Fruit fly (Drosophila melanogaster) whole organism, prepupa: ENCODE measurements around the gene CG5913.

Experiments used
- Blimp-1 ChIP-seq: fragments of 200-800 bp; sonication (Bioruptor generic); optimal IDR thresholded peaks from 3 replicates; lab custom pipeline; 2017; ENCODE audit warnings: missing biosample characterization, missing genetic modification characterization, mild to moderate bottlenecking, moderate library complexity, missing genetic modification reagents
- CG10669 ChIP-seq: fragments of 200-800 bp; sonication (Bioruptor generic); optimal IDR thresholded peaks from 3 replicates; lab custom pipeline; 2018; ENCODE audit warnings: missing biosample characterization, mild to moderate bottlenecking, missing genetic modification characterization, moderate library complexity
- CG11762 ChIP-seq: fragments of 200-800 bp; sonication (Bioruptor generic); optimal IDR thresholded peaks from 3 replicates; lab custom pipeline; 2016; ENCODE audit warnings: missing biosample characterization, missing genetic modification characterization; ENCODE audit not compliant: insufficient read depth
- CG15336 ChIP-seq: fragments of 200-800 bp; sonication (Bioruptor generic); IDR thresholded peaks from 2 replicates; pipeline ENCODE4 v1.3.6; 2022; ENCODE audit warnings: missing biosample characterization, missing genetic modification characterization
- CG1621 ChIP-seq: fragments of 200-800 bp; sonication (Bioruptor generic); optimal IDR thresholded peaks from 3 replicates; lab custom pipeline; 2018; ENCODE audit warnings: missing biosample characterization, mild to moderate bottlenecking, missing genetic modification characterization
- CG16779 ChIP-seq: fragments of 200-800 bp; sonication (Bioruptor generic); optimal IDR thresholded peaks from 3 replicates; lab custom pipeline; 2017; ENCODE audit warnings: missing biosample characterization, mild to moderate bottlenecking, missing genetic modification characterization
- CG31627 ChIP-seq: fragments of 200-800 bp; sonication (Bioruptor generic); optimal IDR thresholded peaks from 3 replicates; lab custom pipeline; 2016; ENCODE audit warnings: missing biosample characterization, missing genetic modification characterization
- CG32006 ChIP-seq: fragments of 200-800 bp; sonication (Bioruptor generic); optimal IDR thresholded peaks from 3 replicates; lab custom pipeline; 2017; ENCODE audit warnings: missing biosample characterization, mild to moderate bottlenecking, missing genetic modification characterization
- CG34406 ChIP-seq: fragments of 200-800 bp; sonication (Bioruptor generic); optimal IDR thresholded peaks from 3 replicates; lab custom pipeline; 2016; ENCODE audit warnings: missing biosample characterization, missing genetic modification characterization
- CG3919 ChIP-seq: fragments of 200-800 bp; sonication (Bioruptor generic); optimal IDR thresholded peaks from 3 replicates; lab custom pipeline; 2016; ENCODE audit warnings: missing biosample characterization, missing genetic modification characterization
- CG4318 ChIP-seq: fragments of 200-800 bp; sonication (Bioruptor generic); optimal IDR thresholded peaks from 3 replicates; lab custom pipeline; 2017; ENCODE audit warnings: missing biosample characterization, mild to moderate bottlenecking, missing genetic modification characterization
- CG6163 ChIP-seq: fragments of 200-800 bp; sonication (Bioruptor generic); IDR thresholded peaks from 3 replicates; pipeline ENCODE4 v1.3.6; 2022; ENCODE audit warnings: missing biosample characterization, missing genetic modification characterization
- CG6276 ChIP-seq: fragments of 200-800 bp; sonication (Bioruptor generic); optimal IDR thresholded peaks from 2 replicates; lab custom pipeline; 2017; ENCODE audit warnings: missing biosample characterization, mild to moderate bottlenecking, missing genetic modification characterization
- CG6792 ChIP-seq: fragments of 200-800 bp; sonication (Bioruptor generic); optimal IDR thresholded peaks from 3 replicates; lab custom pipeline; 2016; ENCODE audit warnings: missing biosample characterization, missing genetic modification characterization
- CG7368 ChIP-seq: fragments of 200-800 bp; sonication (Bioruptor generic); optimal IDR thresholded peaks from 3 replicates; lab custom pipeline; 2016; ENCODE audit warnings: missing biosample characterization, missing genetic modification characterization
- CG8119 ChIP-seq: fragments of 200-800 bp; sonication (Bioruptor generic); IDR thresholded peaks from 3 replicates; pipeline ENCODE4 v1.3.6; 2022; ENCODE audit warnings: missing biosample characterization, missing genetic modification characterization
- CG8632 ChIP-seq: fragments of 200-800 bp; sonication (Bioruptor generic); optimal IDR thresholded peaks from 3 replicates; lab custom pipeline; 2016; ENCODE audit warnings: missing biosample characterization, missing genetic modification characterization
- CG9139 ChIP-seq: fragments of 200-800 bp; sonication (Bioruptor generic); optimal IDR thresholded peaks from 3 replicates; lab custom pipeline; 2017; ENCODE audit warnings: missing biosample characterization, mild to moderate bottlenecking, missing genetic modification characterization
- Eip78C ChIP-seq: fragments of 200-800 bp; sonication (Bioruptor generic); peaks from one replicate; lab custom pipeline; 2016; ENCODE audit warnings: missing biosample characterization, missing genetic modification characterization
- Eip93F ChIP-seq: fragments of 200-800 bp; sonication (Bioruptor generic); optimal IDR thresholded peaks from 2 replicates; lab custom pipeline; 2016; ENCODE audit warnings: missing biosample characterization, mild to moderate bottlenecking, missing genetic modification characterization
- Ets21C ChIP-seq: fragments of 200-800 bp; sonication (Bioruptor generic); optimal IDR thresholded peaks from 3 replicates; lab custom pipeline; 2016; ENCODE audit warnings: missing biosample characterization, missing genetic modification characterization
- Ets96B ChIP-seq: fragments of 200-800 bp; optimal IDR thresholded peaks from 2 replicates; lab custom pipeline; 2019; ENCODE audit warnings: missing biosample characterization, mild to moderate bottlenecking, missing genetic modification characterization, moderate library complexity
- Hr38 ChIP-seq: sonication (Bioruptor generic); optimal IDR thresholded peaks from 2 replicates; lab custom pipeline; 2016; ENCODE audit warnings: missing biosample characterization, missing genetic modification characterization
- Hr39 ChIP-seq: fragments of 200-800 bp; sonication (Bioruptor generic); optimal IDR thresholded peaks from 2 replicates; lab custom pipeline; 2016; ENCODE audit warnings: missing biosample characterization, missing genetic modification characterization
- Hr4 ChIP-seq: fragments of 200-800 bp; sonication (Bioruptor generic); optimal IDR thresholded peaks from 3 replicates; lab custom pipeline; 2016; ENCODE audit warnings: missing biosample characterization, missing genetic modification characterization
- Lpt ChIP-seq: fragments of 200-800 bp; sonication (Bioruptor generic); optimal IDR thresholded peaks from 3 replicates; lab custom pipeline; 2016; ENCODE audit warnings: missing biosample characterization, missing genetic modification characterization
- OdsH ChIP-seq: fragments of 200-800 bp; sonication (Bioruptor generic); optimal IDR thresholded peaks from 3 replicates; lab custom pipeline; 2016; ENCODE audit warnings: missing biosample characterization, missing genetic modification characterization
- Smox ChIP-seq: fragments of 200-800 bp; sonication (Bioruptor generic); optimal IDR thresholded peaks from 3 replicates; lab custom pipeline; 2016; ENCODE audit warnings: missing biosample characterization, missing genetic modification characterization
- Sox14 ChIP-seq: fragments of 200-800 bp; sonication (Bioruptor generic); optimal IDR thresholded peaks from 3 replicates; lab custom pipeline; 2016; ENCODE audit warnings: missing biosample characterization, missing genetic modification characterization
- achi ChIP-seq: fragments of 200-800 bp; sonication (Bioruptor generic); optimal IDR thresholded peaks from 3 replicates; lab custom pipeline; 2016; ENCODE audit warnings: missing biosample characterization, missing genetic modification characterization
- acj6 ChIP-seq: fragments of 200-800 bp; sonication (Bioruptor generic); optimal IDR thresholded peaks from 3 replicates; lab custom pipeline; 2016; ENCODE audit warnings: missing biosample characterization, missing genetic modification characterization
- dac ChIP-seq: fragments of 200-800 bp; sonication (Bioruptor generic); optimal IDR thresholded peaks from 2 replicates; lab custom pipeline; 2017; ENCODE audit warnings: missing biosample characterization, mild to moderate bottlenecking, missing genetic modification characterization
- dsx ChIP-seq: fragments of 200-800 bp; optimal IDR thresholded peaks from 3 replicates; lab custom pipeline; 2019; ENCODE audit warnings: missing biosample characterization, mild to moderate bottlenecking, missing genetic modification characterization, moderate library complexity; ENCODE audit not compliant: poor library complexity, severe bottlenecking
- eg ChIP-seq: fragments of 200-800 bp; sonication (Bioruptor generic); IDR thresholded peaks from 3 replicates; pipeline ENCODE4 v1.3.6; 2022; ENCODE audit warnings: missing biosample characterization, missing genetic modification characterization
- fd59A ChIP-seq: fragments of 200-800 bp; sonication (Bioruptor generic); optimal IDR thresholded peaks from 2 replicates; lab custom pipeline; 2017; ENCODE audit warnings: missing biosample characterization, mild to moderate bottlenecking, missing genetic modification characterization, missing genetic modification reagents
- lz ChIP-seq: fragments of 200-800 bp; sonication (Bioruptor generic); optimal IDR thresholded peaks from 3 replicates; lab custom pipeline; 2016; ENCODE audit warnings: missing biosample characterization, missing genetic modification characterization
- net ChIP-seq: fragments of 200-800 bp; sonication (Bioruptor generic); optimal IDR thresholded peaks from 3 replicates; lab custom pipeline; 2016; ENCODE audit warnings: missing biosample characterization, missing genetic modification characterization
- pdm3 ChIP-seq: fragments of 200-800 bp; sonication (Bioruptor generic); optimal IDR thresholded peaks from 3 replicates; lab custom pipeline; 2016; ENCODE audit warnings: missing biosample characterization, missing genetic modification characterization
- spab ChIP-seq: fragments of 200-800 bp; sonication (Bioruptor generic); optimal IDR thresholded peaks from 2 replicates; lab custom pipeline; 2017; ENCODE audit warnings: missing biosample characterization, mild to moderate bottlenecking, missing genetic modification characterization, missing genetic modification reagents
- ss ChIP-seq, 2 experiments: fragments of 200-800 bp; sonication (Bioruptor generic); optimal IDR thresholded peaks; 2 replicates in 1 of 2; 3 replicates in 1 of 2; lab custom pipeline; 2017 to 2018; ENCODE audit warnings: mild to moderate bottlenecking in 2 of 2, missing biosample characterization in 2 of 2, missing genetic modification characterization in 2 of 2, moderate library complexity in 1 of 2
- svp ChIP-seq: fragments of 200-800 bp; sonication (Bioruptor generic); peaks from one replicate; lab custom pipeline; 2016; ENCODE audit warnings: missing biosample characterization, missing genetic modification characterization
- topi ChIP-seq: fragments of 200-800 bp; sonication (Bioruptor generic); optimal IDR thresholded peaks from 3 replicates; lab custom pipeline; 2016; ENCODE audit warnings: missing biosample characterization, missing genetic modification characterization
- vri ChIP-seq: fragments of 200-800 bp; sonication (Bioruptor generic); optimal IDR thresholded peaks from 3 replicates; lab custom pipeline; 2016; ENCODE audit warnings: missing biosample characterization, mild to moderate bottlenecking, missing genetic modification characterization

The CG5913 gene

dm6 chr3R:25855594-25856305 is 37.5 kb upstream of the CG5913 start, which contains the start of gene CG5890 (continued):
- no peak for TF ChIP-seq CG4318 (GFP tag; lab: Kevin White, UChicago)
- TF ChIP-seq CG1621 = no peak
- TF ChIP-seq CG15336 (GFP tag; lab: Robert Waterston, UW) = no peak
- TF ChIP-seq CG16779 (tag; lab: Kevin White, UChicago) = no peak
- no peak for TF ChIP-seq topi (GFP tag; lab: Kevin White, UChicago)

DNA sequence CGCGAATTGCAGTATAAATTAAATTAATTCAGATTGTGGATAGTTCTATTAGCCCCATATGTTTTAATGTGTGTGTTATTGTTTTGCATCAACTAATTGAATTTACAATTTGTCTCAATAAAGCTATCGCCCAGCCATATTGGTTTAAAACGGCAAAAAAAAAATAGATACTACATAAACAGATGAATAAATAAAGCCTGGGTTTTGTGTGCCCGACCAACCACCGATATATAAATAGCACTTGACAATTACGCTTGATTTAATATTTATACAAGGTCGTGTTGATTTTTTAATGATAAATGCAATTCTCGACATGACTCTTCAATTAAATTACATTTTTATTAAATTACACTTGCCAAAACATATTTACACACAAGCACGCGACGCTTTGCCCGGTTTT is 22.9 kb upstream of the CG5913 start:
- no peak for TF ChIP-seq svp
- TF ChIP-seq ss (GFP tag; optimal IDR thresholded peaks at IDR 0.05; lab: Kevin White, UChicago) = no peak
- no peak for TF ChIP-seq Hr39 (GFP tag; lab: Kevin White, UChicago)
- TF ChIP-seq CG8632 (GFP tag; lab: Kevin White, UChicago) = no peak
- no peak for TF ChIP-seq CG7368
- TF ChIP-seq lz (GFP tag; lab: Kevin White, UChicago) = no peak
- no peak for TF ChIP-seq Hr38 (GFP tag; lab: Kevin White, UChicago)
- TF ChIP-seq fd59A (GFP tag; lab: Kevin White, UChicago) = no peak
- TF ChIP-seq CG6163 (GFP tag; lab: Robert Waterston, UW) = no peak
- no peak for TF ChIP-seq Blimp-1 (GFP tag; lab: Kevin White, UChicago)
- TF ChIP-seq Eip93F (GFP tag; lab: Kevin White, UChicago) = no peak

DNA sequence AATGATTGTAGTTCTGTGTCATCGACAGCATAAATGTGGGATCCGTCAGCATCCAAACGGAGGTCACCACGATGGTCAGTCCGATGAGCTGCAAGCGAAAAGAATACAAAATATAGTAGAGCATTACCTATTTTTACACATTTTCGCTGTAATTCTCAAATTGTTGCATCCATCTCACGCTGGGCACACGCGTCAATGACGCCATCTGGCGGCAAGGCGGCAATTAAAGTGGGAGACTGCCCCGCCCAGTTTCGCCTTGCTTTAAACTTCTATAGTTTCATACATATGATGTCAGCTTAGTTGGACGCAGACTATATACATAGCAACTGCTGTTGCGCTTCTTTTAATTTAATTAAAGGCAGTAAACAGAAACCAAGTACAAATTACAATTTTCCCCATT is 16.7 kb upstream of the CG5913 start:
- TF ChIP-seq Eip78C (GFP tag; lab: Kevin White, UChicago) (no peak), CG10669 (GFP tag; lab: Kevin White, UChicago) (no peak), acj6 (GFP tag; lab: Kevin White, UChicago) (no peak), topi (GFP tag; lab: Kevin White, UChicago) (no peak), lz (GFP tag; lab: Kevin White, UChicago) (no peak), CG11762 (GFP tag; lab: Kevin White, UChicago) (no peak), CG6163 (GFP tag; lab: Robert Waterston, UW) (no peak), CG34406 (GFP tag; lab: Kevin White, UChicago) (no peak), vri (no peak), Ets21C (GFP tag; lab: Kevin White, UChicago) (no peak), OdsH (GFP tag; lab: Kevin White, UChicago) (no peak), CG32006 (GFP tag; lab: Kevin White, UChicago) (no peak)

DNA sequence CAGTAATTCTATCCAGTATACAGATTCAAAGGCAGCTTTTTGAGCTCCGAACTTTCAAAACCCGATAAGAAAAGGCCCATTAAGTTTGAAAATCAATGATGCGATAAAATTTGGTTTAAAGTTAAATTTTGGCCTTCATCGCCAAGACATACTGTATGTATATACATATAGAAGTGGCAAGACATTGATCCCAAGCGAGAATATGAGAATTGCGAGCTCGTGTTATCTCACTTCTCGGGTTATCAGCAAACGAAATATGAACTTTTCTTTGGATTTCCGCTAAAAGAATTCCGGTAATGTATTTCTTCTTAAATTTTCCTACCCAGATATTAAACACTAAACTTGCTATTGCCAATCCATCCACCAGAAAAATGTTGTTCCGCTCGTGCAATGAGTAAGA is 16.2 kb upstream of the CG5913 start:
- TF ChIP-seq achi (GFP tag; lab: Kevin White, UChicago) (no peak), Ets96B (tag; lab: Kevin White, UChicago) (no peak), CG32006 (GFP tag; lab: Kevin White, UChicago) (no peak), Blimp-1 (GFP tag; lab: Kevin White, UChicago) (no peak), pdm3 (GFP tag; lab: Kevin White, UChicago) (peak; percentile 22), CG16779 (tag; lab: Kevin White, UChicago) (no peak), Lpt (GFP tag; lab: Kevin White, UChicago) (no peak), CG8632 (GFP tag; lab: Kevin White, UChicago) (no peak), eg (no peak), CG1621 (no peak), CG6276 (GFP tag; lab: Kevin White, UChicago) (no peak), CG15336 (GFP tag; lab: Robert Waterston, UW) (no peak), dac (GFP tag; lab: Kevin White, UChicago) (no peak), CG6792 (GFP tag; lab: Kevin White, UChicago) (no peak), Hr4 (GFP tag; lab: Kevin White, UChicago) (peak; percentile 13), CG8119 (GFP tag; lab: Robert Waterston, UW) (peak; percentile 43; the same call in 1 of the 3 replicates), Smox (no peak), fd59A (GFP tag; lab: Kevin White, UChicago) (no peak), Ets21C (GFP tag; lab: Kevin White, UChicago) (no peak), CG31627 (no peak), CG3919 (GFP tag; lab: Kevin White, UChicago) (no peak), CG34406 (GFP tag; lab: Kevin White, UChicago) (no peak), ss (GFP tag; optimal IDR thresholded peaks at IDR 0.05; lab: Kevin White, UChicago) (no peak), svp (peak; percentile 93), dsx (GFP tag; lab: Kevin White, UChicago) (no peak), Sox14 (GFP tag; lab: Kevin White, UChicago) (no peak), Eip93F (GFP tag; lab: Kevin White, UChicago) (no peak), Eip78C (GFP tag; lab: Kevin White, UChicago) (peak; percentile 31), CG9139 (GFP tag; lab: Kevin White, UChicago) (no peak), net (GFP tag; lab: Kevin White, UChicago) (no peak), spab (GFP tag; lab: Kevin White, UChicago) (no peak), Hr39 (GFP tag; lab: Kevin White, UChicago) (no peak)
